Worm (Caenorhabditis elegans) whole organism, early embryonic: ENCODE data around the gene trf-1.
"Not testable (repeated sequence)": the region's sequence is repeated elsewhere in the genome, so short reads cannot be mapped to it uniquely, and the experiment has no call there.

Experiments used
- B0310.2 ChIP-seq: sonication (generic microtip); optimal IDR thresholded peaks from 2 replicates; lab custom pipeline; 2016; ENCODE audit warnings: mild to moderate bottlenecking, missing genetic modification characterization, missing compliant biosample characterization
- F13C5.2 ChIP-seq: sonication (generic microtip); optimal IDR thresholded peaks from 2 replicates; lab custom pipeline; 2017; ENCODE audit warnings: mild to moderate bottlenecking, missing genetic modification characterization, inconsistent platforms, missing compliant biosample characterization
- aly-1 ChIP-seq: sonication (generic microtip); optimal IDR thresholded peaks from 2 replicates; lab custom pipeline; 2016; ENCODE audit warnings: missing genetic modification characterization, missing compliant biosample characterization
- ama-1 ChIP-seq: fragments of 150-350 bp; optimal IDR thresholded peaks from 2 replicates; lab custom pipeline; 2014
- ceh-13 ChIP-seq: fragments of 200-800 bp; sonication (Bioruptor generic); optimal IDR thresholded peaks from 2 replicates; lab custom pipeline; 2018; ENCODE audit warnings: mild to moderate bottlenecking, missing genetic modification characterization, missing compliant biosample characterization
- ceh-36 ChIP-seq: sonication (generic microtip); optimal IDR thresholded peaks from 2 replicates; lab custom pipeline; 2016; ENCODE audit warnings: missing genetic modification characterization, inconsistent platforms, missing compliant biosample characterization
- ets-7 ChIP-seq: sonication (generic microtip); optimal IDR thresholded peaks from 2 replicates; lab custom pipeline; 2016; ENCODE audit warnings: missing genotype, missing genetic modification characterization, missing compliant biosample characterization
- flt-1 ChIP-seq: fragments of 200-800 bp; sonication (Bioruptor generic); IDR thresholded peaks from 2 replicates; pipeline ENCODE4 v1.3.6; 2022; ENCODE audit warnings: missing genetic modification characterization, missing compliant biosample characterization
- hmbx-1 ChIP-seq: sonication (generic microtip); optimal IDR thresholded peaks from 2 replicates; lab custom pipeline; 2016; ENCODE audit warnings: mild to moderate bottlenecking, missing genetic modification characterization, missing compliant biosample characterization
- hmg-4 ChIP-seq: fragments of 200-800 bp; sonication (Bioruptor generic); optimal IDR thresholded peaks from 2 replicates; lab custom pipeline; 2018; ENCODE audit warnings: mild to moderate bottlenecking, missing genetic modification characterization, missing compliant biosample characterization
- hnd-1 ChIP-seq: sonication (generic microtip); optimal IDR thresholded peaks from 2 replicates; lab custom pipeline; 2016; ENCODE audit warnings: missing genetic modification characterization, missing compliant biosample characterization
- pes-1 ChIP-seq: fragments of 200-800 bp; sonication (Bioruptor generic); IDR thresholded peaks from 2 replicates; pipeline ENCODE4 v1.3.6; 2022; ENCODE audit warnings: missing genetic modification reagents, missing genetic modification characterization, missing compliant biosample characterization
- scrt-1 ChIP-seq: fragments of 200-800 bp; sonication (Bioruptor generic); IDR thresholded peaks from 2 replicates; pipeline ENCODE4 v1.3.6; 2022; ENCODE audit warnings: missing genetic modification characterization, missing compliant biosample characterization
- sea-1 ChIP-seq: fragments of 200-800 bp; sonication (Bioruptor generic); conservative IDR thresholded peaks from 2 replicates; pipeline ENCODE4 v1.3.6; 2022; ENCODE audit warnings: missing genetic modification characterization, missing compliant biosample characterization
- tbx-11 ChIP-seq: fragments of 200-800 bp; sonication (Bioruptor generic); IDR thresholded peaks from 2 replicates; pipeline ENCODE4 v1.3.6; 2022; ENCODE audit warnings: missing genetic modification characterization, missing compliant biosample characterization
- tbx-37 ChIP-seq: fragments of 200-800 bp; sonication (Bioruptor generic); conservative IDR thresholded peaks from 2 replicates; pipeline ENCODE4 v1.3.6; 2022; ENCODE audit warnings: missing genetic modification reagents, missing genetic modification characterization, missing compliant biosample characterization
- tra-4 ChIP-seq: sonication (generic microtip); optimal IDR thresholded peaks from 2 replicates; lab custom pipeline; 2017; ENCODE audit warnings: missing genetic modification characterization, missing compliant biosample characterization

trf-1 gene

ce11 chrIII:13393647-13394046 is 36.6 kb upstream of the trf-1 start, which contains the start of gene qdpr-1:
TSS of gene qdpr-1 (plus strand) at chrIII:13393910.
- TF ChIP-seq hmbx-1 (tag; lab: Kevin White, UChicago): no peak
- no peak for TF ChIP-seq pes-1 (GFP tag; lab: Robert Waterston, UW)
- no peak for TF ChIP-seq hnd-1 (tag; lab: Kevin White, UChicago)
- no peak for TF ChIP-seq scrt-1

- TF ChIP-seq flt-1 (GFP tag; lab: Robert Waterston, UW) (no peak), ama-1 (lab: Kevin White, UChicago) (no peak), ets-7 (tag; lab: Kevin White, UChicago) (no peak), tbx-11 (GFP tag; lab: Robert Waterston, UW) (no peak), ceh-13 (GFP tag; lab: Kevin White, UChicago) (no peak), hmg-4 (GFP tag; lab: Kevin White, UChicago) (no peak), pes-1 (GFP tag; lab: Robert Waterston, UW) (no peak), aly-1 (tag; lab: Kevin White, UChicago) (no peak), ceh-36 (tag; lab: Kevin White, UChicago) (no peak), F13C5.2 (tag; lab: Kevin White, UChicago) (no peak), scrt-1 (no peak)
Measured at ce11 chrIII:13395262-13395661, 35.0 kb upstream of the trf-1 start, which contains the start of gene F11F1.1. TSS of gene F11F1.1 (plus strand) at chrIII:13395562.

ce11 chrIII:13401673-13402258 is 28.5 kb upstream of the trf-1 start, which contains the start of the genes srlf-9 and srlf-10:
TSS of gene srlf-9 (minus strand) at chrIII:13401773.
TSS of gene srlf-10 (plus strand) at chrIII:13402208.
- TF ChIP-seq aly-1, hmbx-1, ets-7 (tag; lab: Kevin White, UChicago): not testable (repeated sequence)

DNA sequence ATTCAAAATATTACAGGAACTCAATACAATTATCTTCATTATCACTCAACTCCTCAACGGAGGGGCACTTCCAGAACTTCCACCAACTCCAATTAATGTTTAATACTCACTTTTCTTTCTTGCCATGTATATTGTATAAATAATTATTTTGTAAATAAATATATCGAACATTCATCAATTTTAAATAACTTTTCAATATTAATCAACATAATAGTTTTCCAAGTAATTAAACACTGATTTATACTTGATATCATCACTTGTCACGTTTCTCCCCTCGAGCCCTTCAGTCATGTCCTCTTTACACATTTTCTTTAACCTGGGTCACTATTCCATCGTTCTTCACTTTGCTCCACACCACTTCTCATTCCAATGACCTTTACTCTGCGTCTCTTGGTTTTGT is 27.3 kb upstream of the trf-1 start, which contains the start of gene mig-18:
Gene mig-18, plus strand, starts transcription at position 301 of the 400 bp plus-strand sequence.
- no peak for TF ChIP-seq pes-1 (GFP tag; lab: Robert Waterston, UW)
- TF ChIP-seq tbx-11 (GFP tag; lab: Robert Waterston, UW): no peak
- no peak for TF ChIP-seq scrt-1
- no peak for TF ChIP-seq aly-1 (tag; lab: Kevin White, UChicago)
- no peak for TF ChIP-seq F13C5.2 (tag; lab: Kevin White, UChicago)
- no peak for TF ChIP-seq ama-1 (lab: Kevin White, UChicago)
- TF ChIP-seq sea-1: no peak
- TF ChIP-seq ceh-13 (GFP tag; lab: Kevin White, UChicago): no peak
- no peak for TF ChIP-seq ceh-36 (tag; lab: Kevin White, UChicago)
- no peak for TF ChIP-seq ets-7 (tag; lab: Kevin White, UChicago)
- TF ChIP-seq hmg-4 (GFP tag; lab: Kevin White, UChicago): no peak
- no peak for TF ChIP-seq hnd-1 (tag; lab: Kevin White, UChicago)
- TF ChIP-seq tbx-37 (GFP tag; lab: Robert Waterston, UW): no peak
- TF ChIP-seq flt-1 (GFP tag; lab: Robert Waterston, UW): no peak
- no peak for TF ChIP-seq tra-4 (tag; lab: Kevin White, UChicago)
- no peak for TF ChIP-seq hmbx-1 (tag; lab: Kevin White, UChicago)

- TF ChIP-seq sea-1 (no peak), flt-1 (GFP tag; lab: Robert Waterston, UW) (no peak), tra-4 (tag; lab: Kevin White, UChicago) (no peak), ets-7 (tag; lab: Kevin White, UChicago) (no peak), F13C5.2 (tag; lab: Kevin White, UChicago) (no peak), tbx-11 (GFP tag; lab: Robert Waterston, UW) (no peak), ama-1 (lab: Kevin White, UChicago) (no peak), aly-1 (tag; lab: Kevin White, UChicago) (no peak), pes-1 (GFP tag; lab: Robert Waterston, UW) (no peak), hmg-4 (GFP tag; lab: Kevin White, UChicago) (no peak), B0310.2 (no peak), hnd-1 (tag; lab: Kevin White, UChicago) (no peak), hmbx-1 (tag; lab: Kevin White, UChicago) (no peak), ceh-13 (GFP tag; lab: Kevin White, UChicago) (no peak), scrt-1 (no peak), ceh-36 (tag; lab: Kevin White, UChicago) (no peak), tbx-37 (GFP tag; lab: Robert Waterston, UW) (no peak)
Measured at ce11 chrIII:13404418-13404817, 25.8 kb upstream of the trf-1 start, which contains the start of gene ttr-52. TSS of gene ttr-52 (plus strand) at chrIII:13404718.

DNA sequence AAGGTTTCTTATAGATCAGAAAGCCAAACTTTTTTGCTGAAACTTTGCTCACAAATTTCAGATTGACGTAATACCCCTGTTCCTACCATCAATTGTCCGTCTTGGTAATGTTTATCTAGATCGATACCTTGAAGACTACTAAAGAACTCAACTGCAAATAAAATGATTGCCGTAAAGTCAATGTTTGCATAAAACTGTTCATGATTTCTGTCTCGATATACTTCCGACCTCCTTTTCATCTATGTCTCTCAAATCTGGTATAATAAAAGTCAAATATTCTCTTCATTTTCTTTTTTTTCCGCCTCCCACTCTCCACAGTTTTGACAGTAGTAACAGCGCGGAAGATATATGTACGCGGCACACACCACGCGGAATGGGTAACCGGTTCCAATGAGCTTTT is 24.8 kb upstream of the trf-1 start, which contains the start of gene nas-1:
Gene nas-1, plus strand, starts transcription at position 301 of the 400 bp plus-strand sequence.
- TF ChIP-seq tra-4 (tag; lab: Kevin White, UChicago) (no peak), tbx-11 (GFP tag; lab: Robert Waterston, UW) (no peak), hnd-1 (tag; lab: Kevin White, UChicago) (no peak), hmbx-1 (tag; lab: Kevin White, UChicago) (no peak), ceh-13 (GFP tag; lab: Kevin White, UChicago) (no peak), ets-7 (tag; lab: Kevin White, UChicago) (no peak), F13C5.2 (tag; lab: Kevin White, UChicago) (no peak), pes-1 (GFP tag; lab: Robert Waterston, UW) (no peak), aly-1 (tag; lab: Kevin White, UChicago) (no peak), ama-1 (lab: Kevin White, UChicago) (no peak), flt-1 (GFP tag; lab: Robert Waterston, UW) (no peak), scrt-1 (no peak), sea-1 (no peak), B0310.2 (no peak), tbx-37 (GFP tag; lab: Robert Waterston, UW) (no peak)

ce11 chrIII:13409498-13409897 is 20.8 kb upstream of the trf-1 start, which contains the start of gene myo-6:
TSS of gene myo-6 (plus strand) at chrIII:13409798.
- TF ChIP-seq ama-1 (lab: Kevin White, UChicago): no peak
- no peak for TF ChIP-seq sea-1
- no peak for TF ChIP-seq aly-1 (tag; lab: Kevin White, UChicago)
- no peak for TF ChIP-seq ets-7 (tag; lab: Kevin White, UChicago)
- TF ChIP-seq ceh-36 (tag; lab: Kevin White, UChicago): no peak
- no peak for TF ChIP-seq tbx-11 (GFP tag; lab: Robert Waterston, UW)
- no peak for TF ChIP-seq hnd-1 (tag; lab: Kevin White, UChicago)
- TF ChIP-seq hmg-4 (GFP tag; lab: Kevin White, UChicago): no peak
- no peak for TF ChIP-seq hmbx-1 (tag; lab: Kevin White, UChicago)
- TF ChIP-seq F13C5.2 (tag; lab: Kevin White, UChicago): no peak
- no peak for TF ChIP-seq ceh-13 (GFP tag; lab: Kevin White, UChicago)
- no peak for TF ChIP-seq scrt-1
- no peak for TF ChIP-seq pes-1 (GFP tag; lab: Robert Waterston, UW)
